Worm (Caenorhabditis elegans): Measurements from ENCODE around the gene hsd-3.

DNA sequence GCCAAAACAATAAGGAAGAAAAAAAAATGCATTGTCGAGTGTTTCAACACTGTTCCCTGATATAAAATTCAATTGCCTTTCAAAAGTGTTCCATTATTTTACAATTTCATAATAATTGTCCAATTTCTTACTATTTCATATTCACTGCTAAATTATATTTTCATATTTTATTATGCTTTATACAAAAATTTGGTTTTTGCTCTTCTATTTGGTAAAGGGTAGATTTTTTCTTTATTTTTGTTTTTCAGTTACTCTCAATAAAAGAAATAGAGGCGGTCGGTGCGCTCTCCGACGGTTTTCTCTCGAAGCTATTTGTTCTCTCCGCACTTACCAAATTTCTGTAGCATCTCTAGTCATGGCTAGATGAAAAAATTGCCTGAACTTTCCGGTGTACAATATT is 8.5 kb downstream of the hsd-3 start, which contains the start of gene sek-3:
- TF ChIP-seq flt-1 (GFP tag; IDR thresholded peaks at IDR 0.05) (no peak), ztf-29 (GFP tag; IDR thresholded peaks at IDR 0.05) (no peak), ref-1 (GFP tag; conservative IDR thresholded peaks at IDR 0.05) (no peak)

All from whole organism, midembryonic.